Worm (Caenorhabditis elegans) whole organism, early embryonic: ENCODE data around the gene strd-1.

Experiments used
- B0310.2 ChIP-seq: sonication (generic microtip); optimal IDR thresholded peaks from 2 replicates; lab custom pipeline; 2016; ENCODE audit warnings: mild to moderate bottlenecking, missing genetic modification characterization, missing compliant biosample characterization
- sea-1 ChIP-seq: fragments of 200-800 bp; sonication (Bioruptor generic); conservative IDR thresholded peaks from 2 replicates; pipeline ENCODE4 v1.3.6; 2022; ENCODE audit warnings: missing genetic modification characterization, missing compliant biosample characterization

DNA sequence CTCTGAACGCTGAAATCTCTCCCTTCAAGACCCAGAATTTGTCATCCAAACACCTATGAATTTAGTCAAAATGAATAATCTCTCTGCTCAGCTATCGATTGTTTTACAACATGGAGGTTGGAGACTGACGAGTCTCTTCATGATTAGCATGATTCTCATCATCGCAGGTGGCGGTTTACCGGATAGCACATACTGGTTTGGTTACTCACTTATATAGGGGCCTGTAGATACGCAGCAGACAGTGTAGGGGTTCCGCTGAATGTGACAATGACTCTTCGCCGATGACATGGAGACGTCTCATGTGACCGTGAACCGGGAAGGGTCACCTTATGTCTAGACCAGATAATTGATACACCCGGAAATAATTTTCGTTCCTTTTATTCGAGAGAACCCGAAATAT is 29.3 kb downstream of the strd-1 start:
- TF ChIP-seq sea-1 (GFP tag; lab: Robert Waterston, UW) (no peak), B0310.2 (tag; lab: Kevin White, UChicago) (no peak)
